Fruit fly (Drosophila melanogaster) whole organism, embryonic: Measurements from ENCODE around the gene CG44303.

ENCODE experiments used
- Antp ChIP-seq: fragments of 200-800 bp; sonication (Bioruptor generic); optimal IDR thresholded peaks from 3 replicates; lab custom pipeline; 2016; ENCODE audit warnings: missing biosample characterization, missing genetic modification characterization
- Blimp-1 ChIP-seq: fragments of 200-800 bp; sonication (Bioruptor generic); optimal IDR thresholded peaks from 3 replicates; lab custom pipeline; 2018; ENCODE audit warnings: missing biosample characterization, missing genetic modification characterization, mild to moderate bottlenecking, moderate library complexity, missing genetic modification reagents
- Bteb2 ChIP-seq: fragments of 200-800 bp; sonication (Bioruptor generic); optimal IDR thresholded peaks from 2 replicates; lab custom pipeline; 2016; ENCODE audit warnings: missing biosample characterization, missing genetic modification characterization
- CG11085 ChIP-seq: fragments of 200-800 bp; sonication (Bioruptor generic); IDR thresholded peaks from 2 replicates; pipeline ENCODE4 v1.3.6; 2022; ENCODE audit warnings: missing biosample characterization, missing genetic modification characterization
- CG13775 ChIP-seq: fragments of 200-800 bp; sonication (Bioruptor generic); optimal IDR thresholded peaks from 3 replicates; lab custom pipeline; 2017; ENCODE audit warnings: missing biosample characterization, mild to moderate bottlenecking, missing genetic modification characterization
- CG17186 ChIP-seq: fragments of 200-800 bp; sonication (Bioruptor generic); optimal IDR thresholded peaks from 3 replicates; lab custom pipeline; 2017; ENCODE audit warnings: missing biosample characterization, missing genetic modification reagents, missing genetic modification characterization
- CG17361 ChIP-seq: fragments of 200-800 bp; sonication (Bioruptor generic); IDR thresholded peaks from 3 replicates; pipeline ENCODE4 v1.3.6; 2022; ENCODE audit warnings: missing biosample characterization, missing genetic modification characterization
- CG18262 ChIP-seq: fragments of 200-800 bp; optimal IDR thresholded peaks from 3 replicates; lab custom pipeline; 2019; ENCODE audit warnings: missing biosample characterization, mild to moderate bottlenecking, missing genetic modification characterization, moderate library complexity
- CG2129 ChIP-seq: fragments of 200-800 bp; sonication (Bioruptor generic); IDR thresholded peaks from 2 replicates; pipeline ENCODE4 v1.3.6; 2022; ENCODE audit warnings: missing biosample characterization, missing genetic modification characterization; ENCODE audit not compliant: partially characterized antibody
- CG34224 ChIP-seq: fragments of 200-800 bp; sonication (Bioruptor generic); IDR thresholded peaks from 3 replicates; pipeline ENCODE4 v1.3.6; 2022; ENCODE audit warnings: missing biosample characterization, missing genetic modification characterization; ENCODE audit not compliant: partially characterized antibody
- CG34376 ChIP-seq: fragments of 200-800 bp; sonication (Bioruptor generic); optimal IDR thresholded peaks from 2 replicates; lab custom pipeline; 2018; ENCODE audit warnings: missing biosample characterization, mild to moderate bottlenecking, missing genetic modification characterization
- CG42726 ChIP-seq: fragments of 200-800 bp; sonication (Bioruptor generic); IDR thresholded peaks from 2 replicates; pipeline ENCODE4 v1.3.6; 2022; ENCODE audit warnings: missing biosample characterization, missing genetic modification characterization; ENCODE audit not compliant: partially characterized antibody
- CG6765 ChIP-seq: fragments of 200-800 bp; sonication (Bioruptor generic); optimal IDR thresholded peaks from 3 replicates; lab custom pipeline; 2017; ENCODE audit warnings: missing biosample characterization, mild to moderate bottlenecking, missing genetic modification characterization
- CG7357 ChIP-seq: fragments of 200-800 bp; sonication (Bioruptor generic); IDR thresholded peaks from 3 replicates; pipeline ENCODE4 v1.3.6; 2022; ENCODE audit warnings: missing biosample characterization, missing genetic modification characterization
- CHES-1-like ChIP-seq: fragments of 200-800 bp; sonication (Bioruptor generic); optimal IDR thresholded peaks from 2 replicates; lab custom pipeline; 2016; ENCODE audit warnings: missing biosample characterization, missing genetic modification characterization
- Camta ChIP-seq: fragments of 200-800 bp; sonication (Bioruptor generic); optimal IDR thresholded peaks from 2 replicates; lab custom pipeline; 2016; ENCODE audit warnings: missing biosample characterization, missing genetic modification characterization
- CrebB ChIP-seq: fragments of 200-800 bp; sonication (Bioruptor generic); optimal IDR thresholded peaks from 3 replicates; lab custom pipeline; 2018; ENCODE audit warnings: missing biosample characterization, mild to moderate bottlenecking, missing genetic modification characterization
- Deaf1 ChIP-seq: fragments of 200-800 bp; optimal IDR thresholded peaks from 3 replicates; lab custom pipeline; 2019; ENCODE audit warnings: missing biosample characterization, mild to moderate bottlenecking, missing genetic modification characterization, moderate library complexity
- Dek ChIP-seq: fragments of 200-800 bp; sonication (Bioruptor generic); optimal IDR thresholded peaks from 3 replicates; lab custom pipeline; 2019; ENCODE audit warnings: missing biosample characterization, mild to moderate bottlenecking, missing genetic modification characterization, moderate library complexity
- H2.0 ChIP-seq: fragments of 200-800 bp; sonication (Bioruptor generic); IDR thresholded peaks from 2 replicates; pipeline ENCODE4 v1.3.6; 2022; ENCODE audit warnings: missing biosample characterization, missing genetic modification characterization
- Hmx ChIP-seq: fragments of 200-800 bp; sonication (Bioruptor generic); optimal IDR thresholded peaks from 2 replicates; lab custom pipeline; 2016; ENCODE audit warnings: missing biosample characterization, missing genetic modification characterization
- Hr78 ChIP-seq, 2 experiments: fragments of 200-800 bp in 1 of 2; fragments of >200 bp in 1 of 2; sonication (Bioruptor generic) in 1 of 2; optimal IDR thresholded peaks; 2 replicates each; lab custom pipeline; 2017 to 2019; ENCODE audit warnings: missing biosample characterization in 2 of 2, missing genetic modification characterization in 2 of 2, mild to moderate bottlenecking in 1 of 2, moderate library complexity in 1 of 2
- Mad ChIP-seq: fragments of 200-800 bp; sonication (Bioruptor generic); optimal IDR thresholded peaks from 2 replicates; lab custom pipeline; 2016; ENCODE audit warnings: missing biosample characterization, missing genetic modification characterization
- Mes4 ChIP-seq: fragments of 200-800 bp; sonication (Bioruptor generic); optimal IDR thresholded peaks from 2 replicates; lab custom pipeline; 2016; ENCODE audit warnings: missing biosample characterization, missing genetic modification characterization
- Mrtf ChIP-seq: fragments of 200-800 bp; sonication (Bioruptor generic); IDR thresholded peaks from 3 replicates; pipeline ENCODE4 v1.3.6; 2022; ENCODE audit warnings: missing biosample characterization, missing genetic modification characterization
- NC2β ChIP-seq: fragments of 200-800 bp; sonication (Bioruptor generic); optimal IDR thresholded peaks from 2 replicates; lab custom pipeline; 2016; ENCODE audit warnings: missing biosample characterization, missing genetic modification characterization
- NK7.1 ChIP-seq: fragments of 200-800 bp; sonication (Bioruptor generic); optimal IDR thresholded peaks from 3 replicates; lab custom pipeline; 2016; ENCODE audit warnings: missing biosample characterization, missing genetic modification characterization
- Nf-YA ChIP-seq: fragments of 200-800 bp; sonication (Bioruptor generic); IDR thresholded peaks from 2 replicates; pipeline ENCODE4 v1.3.6; 2022; ENCODE audit warnings: missing biosample characterization, missing genetic modification characterization
- Opbp ChIP-seq: fragments of 200-800 bp; sonication (Bioruptor generic); IDR thresholded peaks from 3 replicates; pipeline ENCODE4 v1.3.6; 2022; ENCODE audit warnings: missing biosample characterization, missing genetic modification characterization; ENCODE audit not compliant: partially characterized antibody
- Six4 ChIP-seq: fragments of 200-800 bp; sonication (Bioruptor generic); optimal IDR thresholded peaks from 2 replicates; lab custom pipeline; 2016; ENCODE audit warnings: missing biosample characterization, missing genetic modification characterization
- Spps ChIP-seq: fragments of 200-800 bp; sonication (Bioruptor generic); optimal IDR thresholded peaks from 2 replicates; lab custom pipeline; 2018; ENCODE audit warnings: missing biosample characterization, mild to moderate bottlenecking, missing genetic modification characterization
- Stat92E ChIP-seq, 3 experiments: fragments of >200 bp in 2 of 3; fragments of 200-800 bp in 1 of 3; sonication (Bioruptor generic) in 1 of 3; optimal IDR thresholded peaks; 2 replicates each; lab custom pipeline; 2017 to 2019; ENCODE audit warnings: missing biosample characterization in 3 of 3, missing genetic modification characterization in 3 of 3, mild to moderate bottlenecking in 1 of 3, moderate library complexity in 1 of 3
- Trl ChIP-seq, 3 experiments: fragments of >200 bp in 2 of 3; fragments of 200-800 bp in 1 of 3; sonication (Bioruptor generic) in 1 of 3; optimal IDR thresholded peaks; 2 replicates in 1 of 3; 3 replicates in 2 of 3; lab custom pipeline; 2016 to 2017; ENCODE audit warnings: missing biosample characterization in 1 of 3, missing genetic modification characterization in 1 of 3
- dati ChIP-seq: fragments of 200-800 bp; sonication (Bioruptor generic); IDR thresholded peaks from 2 replicates; pipeline ENCODE4 v1.3.6; 2022; ENCODE audit warnings: missing biosample characterization, missing genetic modification characterization
- eyg ChIP-seq: fragments of 200-800 bp; sonication (Bioruptor generic); optimal IDR thresholded peaks from 3 replicates; lab custom pipeline; 2016; ENCODE audit warnings: missing biosample characterization, missing genetic modification characterization
- gcm ChIP-seq: fragments of 200-800 bp; sonication (Bioruptor generic); optimal IDR thresholded peaks from 2 replicates; lab custom pipeline; 2019; ENCODE audit warnings: missing biosample characterization, mild to moderate bottlenecking, missing genetic modification characterization, moderate library complexity
- her ChIP-seq: fragments of 200-800 bp; sonication (Bioruptor generic); optimal IDR thresholded peaks from 2 replicates; lab custom pipeline; 2016; ENCODE audit warnings: missing biosample characterization, missing genetic modification characterization
- ind ChIP-seq: fragments of 200-800 bp; sonication (Bioruptor generic); optimal IDR thresholded peaks from 3 replicates; lab custom pipeline; 2016; ENCODE audit warnings: missing biosample characterization, missing genetic modification characterization
- kay ChIP-seq: fragments of 200-800 bp; sonication (Bioruptor generic); optimal IDR thresholded peaks from 2 replicates; lab custom pipeline; 2016; ENCODE audit warnings: missing biosample characterization, missing genetic modification characterization
- ken ChIP-seq: fragments of 200-800 bp; sonication (Bioruptor generic); IDR thresholded peaks from 3 replicates; pipeline ENCODE4 v1.3.6; 2022; ENCODE audit warnings: missing biosample characterization, missing genetic modification characterization
- klu ChIP-seq: fragments of 200-800 bp; sonication (Bioruptor generic); IDR thresholded peaks from 2 replicates; pipeline ENCODE4 v1.3.6; 2022; ENCODE audit warnings: missing biosample characterization, missing genetic modification characterization
- nau ChIP-seq: fragments of 200-800 bp; sonication (Bioruptor generic); optimal IDR thresholded peaks from 3 replicates; lab custom pipeline; 2017; ENCODE audit warnings: missing biosample characterization, mild to moderate bottlenecking, missing genetic modification characterization, missing genetic modification reagents
- pros ChIP-seq: fragments of 200-800 bp; sonication (Bioruptor generic); optimal IDR thresholded peaks from 3 replicates; lab custom pipeline; 2019; ENCODE audit warnings: missing biosample characterization, mild to moderate bottlenecking, missing genetic modification characterization, moderate library complexity
- ranshi ChIP-seq: fragments of 200-800 bp; sonication (Bioruptor generic); IDR thresholded peaks from 2 replicates; pipeline ENCODE4 v1.3.6; 2022; ENCODE audit warnings: missing biosample characterization, missing genetic modification characterization
- ro ChIP-seq: fragments of 200-800 bp; sonication (Bioruptor generic); IDR thresholded peaks from 2 replicates; pipeline ENCODE4 v1.3.6; 2022; ENCODE audit warnings: missing biosample characterization, missing genetic modification characterization
- shn ChIP-seq: fragments of 200-800 bp; sonication (Bioruptor generic); optimal IDR thresholded peaks from 3 replicates; lab custom pipeline; 2016; ENCODE audit warnings: missing biosample characterization, missing genetic modification characterization
- sima ChIP-seq: fragments of 200-800 bp; sonication (Bioruptor generic); optimal IDR thresholded peaks from 2 replicates; lab custom pipeline; 2016; ENCODE audit warnings: missing biosample characterization, missing genetic modification characterization
- sug ChIP-seq: fragments of 200-800 bp; optimal IDR thresholded peaks from 2 replicates; lab custom pipeline; 2019; ENCODE audit warnings: missing biosample characterization, mild to moderate bottlenecking, missing genetic modification characterization, moderate library complexity
- tll ChIP-seq, 2 experiments: fragments of 200-800 bp in 1 of 2; fragments of >200 bp in 1 of 2; sonication (Bioruptor generic) in 1 of 2; optimal IDR thresholded peaks; 2 replicates each; lab custom pipeline; 2017 to 2019; ENCODE audit warnings: missing biosample characterization in 2 of 2, missing genetic modification characterization in 2 of 2, mild to moderate bottlenecking in 1 of 2, moderate library complexity in 1 of 2

CG44303 gene

DNA sequence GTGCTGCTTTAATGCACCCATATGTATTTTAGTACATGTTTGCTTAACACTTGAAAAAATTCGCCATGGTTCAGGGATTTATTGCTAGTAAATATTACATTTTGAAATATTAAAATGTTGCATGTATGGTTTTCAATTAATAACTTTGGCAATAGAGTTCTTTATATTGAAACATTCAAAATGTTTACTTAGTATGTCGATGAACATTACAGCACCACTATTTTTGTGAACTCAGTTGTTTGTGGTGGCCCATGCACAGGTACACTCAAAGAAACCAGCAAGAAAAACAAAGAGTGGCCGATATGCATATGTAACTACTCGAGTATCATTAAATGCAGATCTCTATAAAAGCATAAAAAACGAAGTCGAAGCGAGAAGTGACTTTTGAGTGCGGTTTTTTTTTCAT, 14.8 kb upstream of the CG44303 start (continued):
- TF ChIP-seq ranshi (GFP tag; lab: Robert Waterston, UW) (no peak), NC2β (GFP tag; lab: Kevin White, UChicago) (no peak), dati (GFP tag; lab: Robert Waterston, UW) (0 out of 2 replicates have a peak, but pooled peaks have one; percentile 15), Six4 (GFP tag; lab: Kevin White, UChicago) (peak; percentile 15), kay (GFP tag; lab: Kevin White, UChicago) (no peak), CG18262 (peak; percentile 77), Nf-YA (GFP tag; lab: Robert Waterston, UW) (peak; percentile 47; the same call in 1 of the 2 replicates), CG34224 (GFP tag; lab: Robert Waterston, UW) (no peak), CG34376 (GFP tag; lab: Kevin White, UChicago) (no peak), Bteb2 (GFP tag; lab: Kevin White, UChicago) (no peak), nau (peak; percentile 8), Antp (peak; percentile 27), gcm (GFP tag; lab: Kevin White, UChicago) (peak; percentile 76), eyg (GFP tag; lab: Kevin White, UChicago) (no peak), Trl (optimal IDR thresholded peaks at IDR 0.05; lab: Kevin White, UChicago) (no peak), Trl (GFP tag; optimal IDR thresholded peaks at IDR 0.05; lab: Kevin White, UChicago) (peak; percentile 37), ro (0 out of 2 replicates have a peak, but pooled peaks have one; percentile 19), NK7.1 (GFP tag; lab: Kevin White, UChicago) (peak; percentile 35), tll (GFP tag; optimal IDR thresholded peaks at IDR 0.05; lab: Kevin White, UChicago) (no peak), klu (0 out of 2 replicates have a peak, but pooled peaks have one; percentile 28), CG2129 (GFP tag; lab: Robert Waterston, UW) (no peak), Blimp-1 (GFP tag; lab: Kevin White, UChicago) (peak; percentile 76), ind (GFP tag; lab: Kevin White, UChicago) (peak; percentile 37), shn (GFP tag; lab: Kevin White, UChicago) (peak; percentile 22), Spps (peak; percentile 40), Hr78 (GFP tag; optimal IDR thresholded peaks at IDR 0.05; lab: Kevin White, UChicago) (peak in 1 of 2 experiments; percentile 41), her (peak; percentile 23), CG7357 (peak; percentile 61; the same call in 1 of the 3 replicates), Camta (GFP tag; lab: Kevin White, UChicago) (peak; percentile 63), Mes4 (peak; percentile 58), CHES-1-like (peak; percentile 16), sima (GFP tag; lab: Kevin White, UChicago) (no peak), ken (GFP tag; lab: Robert Waterston, UW) (0 out of 3 replicates have a peak, but pooled peaks have one; percentile 31), Opbp (GFP tag; lab: Robert Waterston, UW) (no peak), Mad (GFP tag; lab: Kevin White, UChicago) (peak; percentile 33), Deaf1 (tag; lab: Kevin White, UChicago) (peak; percentile 4), sug (tag; lab: Kevin White, UChicago) (peak; percentile 2), Stat92E (GFP tag; optimal IDR thresholded peaks at IDR 0.05; lab: Kevin White, UChicago) (no peak), pros (GFP tag; lab: Kevin White, UChicago) (no peak), CG13775 (peak; percentile 52), Hmx (no peak), CG17186 (GFP tag; lab: Kevin White, UChicago) (peak; percentile 5), CG42726 (GFP tag; lab: Robert Waterston, UW) (no peak), CG6765 (GFP tag; lab: Kevin White, UChicago) (peak; percentile 7), CG11085 (GFP tag; lab: Robert Waterston, UW) (no peak), CG17361 (peak; percentile 82), Mrtf (GFP tag; lab: Robert Waterston, UW) (no peak), H2.0 (peak; percentile 41; the same call in 1 of the 2 replicates), Dek (tag; lab: Kevin White, UChicago) (no peak), CrebB (tag; lab: Kevin White, UChicago) (no peak)
